Fruit fly (Drosophila melanogaster) whole organism, embryonic: ENCODE data around the gene CG44385.

ENCODE experiments used
- ATbp ChIP-seq: fragments of 200-800 bp; sonication (Bioruptor generic); optimal IDR thresholded peaks from 2 replicates; lab custom pipeline; 2017; ENCODE audit warnings: missing biosample characterization, mild to moderate bottlenecking, missing genetic modification characterization, missing genetic modification reagents
- Antp ChIP-seq: fragments of 200-800 bp; sonication (Bioruptor generic); optimal IDR thresholded peaks from 3 replicates; lab custom pipeline; 2016; ENCODE audit warnings: missing biosample characterization, missing genetic modification characterization
- B-H2 ChIP-seq: fragments of 200-800 bp; sonication (Bioruptor generic); optimal IDR thresholded peaks from 2 replicates; lab custom pipeline; 2018; ENCODE audit warnings: missing biosample characterization, mild to moderate bottlenecking, missing genetic modification characterization
- BEAF-32 ChIP-seq: fragments of 200-800 bp; sonication (Bioruptor generic); optimal IDR thresholded peaks from 3 replicates; lab custom pipeline; 2017; ENCODE audit warnings: missing biosample characterization, missing genetic modification characterization, mild to moderate bottlenecking, moderate library complexity, missing genetic modification reagents
- BtbVII ChIP-seq: fragments of 200-800 bp; sonication (Bioruptor generic); optimal IDR thresholded peaks from 3 replicates; lab custom pipeline; 2017; ENCODE audit warnings: missing biosample characterization, mild to moderate bottlenecking, missing genetic modification characterization
- CG10565 ChIP-seq: fragments of 200-800 bp; sonication (Bioruptor generic); optimal IDR thresholded peaks from 3 replicates; lab custom pipeline; 2016; ENCODE audit warnings: missing biosample characterization, mild to moderate bottlenecking, missing genetic modification characterization
- CG11456 ChIP-seq: fragments of 200-800 bp; sonication (Bioruptor generic); IDR thresholded peaks from 3 replicates; pipeline ENCODE4 v1.3.6; 2022; ENCODE audit warnings: missing biosample characterization, missing genetic modification characterization
- CG11723 ChIP-seq: fragments of 200-800 bp; sonication (Bioruptor generic); optimal IDR thresholded peaks from 2 replicates; lab custom pipeline; 2017; ENCODE audit warnings: missing biosample characterization, mild to moderate bottlenecking, missing genetic modification characterization
- CG12071 ChIP-seq: fragments of 200-800 bp; sonication (Bioruptor generic); optimal IDR thresholded peaks from 3 replicates; lab custom pipeline; 2018; ENCODE audit warnings: missing biosample characterization, mild to moderate bottlenecking, missing genetic modification characterization
- CG12104 ChIP-seq: fragments of 200-800 bp; sonication (Bioruptor generic); optimal IDR thresholded peaks from 3 replicates; lab custom pipeline; 2016; ENCODE audit warnings: missing biosample characterization, missing genetic modification characterization
- CG13123 ChIP-seq: fragments of 200-800 bp; sonication (Bioruptor generic); optimal IDR thresholded peaks from 2 replicates; lab custom pipeline; 2016; ENCODE audit warnings: missing biosample characterization, missing genetic modification characterization
- CG14441 ChIP-seq: fragments of 200-800 bp; sonication (Bioruptor generic); IDR thresholded peaks from 2 replicates; pipeline ENCODE4 v1.3.6; 2022; ENCODE audit warnings: missing biosample characterization, missing genetic modification characterization
- CG15601 ChIP-seq: fragments of 200-800 bp; sonication (Bioruptor generic); optimal IDR thresholded peaks from 3 replicates; lab custom pipeline; 2019; ENCODE audit warnings: missing biosample characterization, mild to moderate bottlenecking, missing genetic modification characterization, moderate library complexity
- CG1603 ChIP-seq: fragments of 200-800 bp; sonication (Bioruptor generic); optimal IDR thresholded peaks from 2 replicates; lab custom pipeline; 2019; ENCODE audit warnings: missing biosample characterization, mild to moderate bottlenecking, missing genetic modification characterization, moderate library complexity
- CG16815 ChIP-seq: fragments of 200-800 bp; sonication (Bioruptor generic); optimal IDR thresholded peaks from 3 replicates; lab custom pipeline; 2017; ENCODE audit warnings: missing biosample characterization, mild to moderate bottlenecking, missing genetic modification characterization
- CG17359 ChIP-seq: fragments of 200-800 bp; sonication (Bioruptor generic); optimal IDR thresholded peaks from 3 replicates; lab custom pipeline; 2018; ENCODE audit warnings: missing biosample characterization, mild to moderate bottlenecking, missing genetic modification characterization, moderate library complexity
- CG2889 ChIP-seq: fragments of 200-800 bp; sonication (Bioruptor generic); IDR thresholded peaks from 3 replicates; pipeline ENCODE4 v1.3.6; 2022; ENCODE audit warnings: missing biosample characterization, missing genetic modification characterization
- CG31365 ChIP-seq: fragments of 200-800 bp; sonication (Bioruptor generic); optimal IDR thresholded peaks from 2 replicates; lab custom pipeline; 2018; ENCODE audit warnings: missing biosample characterization, mild to moderate bottlenecking, missing genetic modification characterization
- CG32772 ChIP-seq: fragments of 200-800 bp; sonication (Bioruptor generic); IDR thresholded peaks from 2 replicates; pipeline ENCODE4 v1.3.6; 2022; ENCODE audit warnings: missing biosample characterization, missing genetic modification characterization
- CG7372 ChIP-seq: fragments of 200-800 bp; sonication (Bioruptor generic); IDR thresholded peaks from 2 replicates; pipeline ENCODE4 v1.3.6; 2022; ENCODE audit warnings: missing biosample characterization, missing genetic modification characterization
- CG8089 ChIP-seq: fragments of 200-800 bp; sonication (Bioruptor generic); optimal IDR thresholded peaks from 3 replicates; lab custom pipeline; 2016; ENCODE audit warnings: missing biosample characterization, missing genetic modification characterization
- CG8359 ChIP-seq: fragments of 200-800 bp; sonication (Bioruptor generic); optimal IDR thresholded peaks from 2 replicates; lab custom pipeline; 2017; ENCODE audit warnings: missing biosample characterization, mild to moderate bottlenecking, missing genetic modification characterization, borderline replicate concordance
- Elba2 ChIP-seq: fragments of 200-800 bp; sonication (Bioruptor generic); optimal IDR thresholded peaks from 3 replicates; lab custom pipeline; 2016; ENCODE audit warnings: missing biosample characterization, missing genetic modification characterization
- Ets65A ChIP-seq: fragments of 200-800 bp; sonication (Bioruptor generic); peaks from one replicate; lab custom pipeline; 2016; ENCODE audit warnings: missing biosample characterization, missing genetic modification characterization
- Fer3 ChIP-seq: fragments of 200-800 bp; sonication (Bioruptor generic); optimal IDR thresholded peaks from 2 replicates; lab custom pipeline; 2018; ENCODE audit warnings: missing biosample characterization, mild to moderate bottlenecking, missing genetic modification characterization, moderate library complexity
- HLH3B ChIP-seq: fragments of 200-800 bp; sonication (Bioruptor generic); IDR thresholded peaks from 2 replicates; pipeline ENCODE4 v1.3.6; 2022; ENCODE audit warnings: missing biosample characterization, missing genetic modification characterization
- Hand ChIP-seq: fragments of 200-800 bp; sonication (Bioruptor generic); optimal IDR thresholded peaks from 2 replicates; lab custom pipeline; 2017; ENCODE audit warnings: mild to moderate bottlenecking, missing biosample characterization, missing genetic modification reagents, missing genetic modification characterization
- Hr78 ChIP-seq, 2 experiments: fragments of 200-800 bp in 1 of 2; fragments of >200 bp in 1 of 2; sonication (Bioruptor generic) in 1 of 2; optimal IDR thresholded peaks; 2 replicates each; lab custom pipeline; 2017 to 2019; ENCODE audit warnings: missing biosample characterization in 2 of 2, missing genetic modification characterization in 2 of 2, mild to moderate bottlenecking in 1 of 2, moderate library complexity in 1 of 2
- Mrtf ChIP-seq: fragments of 200-800 bp; sonication (Bioruptor generic); IDR thresholded peaks from 3 replicates; pipeline ENCODE4 v1.3.6; 2022; ENCODE audit warnings: missing biosample characterization, missing genetic modification characterization
- Tbp ChIP-seq: fragments of >200 bp; optimal IDR thresholded peaks from 2 replicates; lab custom pipeline; 2018; ENCODE audit warnings: missing biosample characterization, missing genetic modification characterization
- Trl ChIP-seq, 3 experiments: fragments of >200 bp in 2 of 3; fragments of 200-800 bp in 1 of 3; sonication (Bioruptor generic) in 1 of 3; optimal IDR thresholded peaks; 2 replicates in 1 of 3; 3 replicates in 2 of 3; lab custom pipeline; 2016 to 2017; ENCODE audit warnings: missing biosample characterization in 1 of 3, missing genetic modification characterization in 1 of 3
- al ChIP-seq: fragments of 200-800 bp; sonication (Bioruptor generic); IDR thresholded peaks from 2 replicates; pipeline ENCODE4 v1.3.6; 2022; ENCODE audit warnings: missing biosample characterization, missing genetic modification characterization
- ase ChIP-seq: fragments of 200-800 bp; sonication (Bioruptor generic); IDR thresholded peaks from 3 replicates; pipeline ENCODE4 v1.3.6; 2022; ENCODE audit warnings: missing biosample characterization, missing genetic modification characterization
- cg ChIP-seq: fragments of 200-800 bp; sonication (Bioruptor generic); optimal IDR thresholded peaks from 3 replicates; lab custom pipeline; 2019; ENCODE audit warnings: missing biosample characterization, mild to moderate bottlenecking, missing genetic modification characterization, moderate library complexity
- chif ChIP-seq, 2 experiments: fragments of 200-800 bp; sonication (Bioruptor generic); optimal IDR thresholded peaks; 3 replicates each; lab custom pipeline; 2016; ENCODE audit warnings: missing biosample characterization in 2 of 2, missing genetic modification characterization in 2 of 2
- dan ChIP-seq: fragments of 200-800 bp; sonication (Bioruptor generic); IDR thresholded peaks from 2 replicates; pipeline ENCODE4 v1.3.6; 2022; ENCODE audit warnings: missing biosample characterization, missing genetic modification characterization
- fru ChIP-seq: fragments of >200 bp; optimal IDR thresholded peaks from 2 replicates; lab custom pipeline; 2017
- gt ChIP-seq: fragments of 200-800 bp; sonication (Bioruptor generic); IDR thresholded peaks from 2 replicates; pipeline ENCODE4 v1.3.6; 2022; ENCODE audit warnings: missing biosample characterization, missing genetic modification characterization
- her ChIP-seq: fragments of 200-800 bp; sonication (Bioruptor generic); optimal IDR thresholded peaks from 2 replicates; lab custom pipeline; 2016; ENCODE audit warnings: missing biosample characterization, missing genetic modification characterization
- hth ChIP-seq: fragments of >200 bp; optimal IDR thresholded peaks from 2 replicates; lab custom pipeline; 2017; ENCODE audit warnings: inconsistent platforms
- kay ChIP-seq: fragments of 200-800 bp; sonication (Bioruptor generic); optimal IDR thresholded peaks from 2 replicates; lab custom pipeline; 2016; ENCODE audit warnings: missing biosample characterization, missing genetic modification characterization
- klu ChIP-seq: fragments of 200-800 bp; sonication (Bioruptor generic); IDR thresholded peaks from 2 replicates; pipeline ENCODE4 v1.3.6; 2022; ENCODE audit warnings: missing biosample characterization, missing genetic modification characterization
- lmd ChIP-seq: fragments of 200-800 bp; sonication (Bioruptor generic); IDR thresholded peaks from 2 replicates; pipeline ENCODE4 v1.3.6; 2022; ENCODE audit warnings: missing biosample characterization, missing genetic modification characterization
- nau ChIP-seq: fragments of 200-800 bp; sonication (Bioruptor generic); optimal IDR thresholded peaks from 3 replicates; lab custom pipeline; 2017; ENCODE audit warnings: missing biosample characterization, mild to moderate bottlenecking, missing genetic modification characterization, missing genetic modification reagents
- phol ChIP-seq: fragments of 200-800 bp; sonication (Bioruptor generic); optimal IDR thresholded peaks from 3 replicates; lab custom pipeline; 2018; ENCODE audit warnings: missing biosample characterization, mild to moderate bottlenecking, missing genetic modification characterization, moderate library complexity
- scrt ChIP-seq: fragments of 200-800 bp; sonication (Bioruptor generic); optimal IDR thresholded peaks from 2 replicates; lab custom pipeline; 2018; ENCODE audit warnings: missing biosample characterization, mild to moderate bottlenecking, missing genetic modification characterization, moderate library complexity
- sens-2 ChIP-seq: fragments of 200-800 bp; sonication (Bioruptor generic); IDR thresholded peaks from 2 replicates; pipeline ENCODE4 v1.3.6; 2022; ENCODE audit warnings: missing biosample characterization, missing genetic modification characterization
- shn ChIP-seq: fragments of 200-800 bp; sonication (Bioruptor generic); optimal IDR thresholded peaks from 3 replicates; lab custom pipeline; 2016; ENCODE audit warnings: missing biosample characterization, missing genetic modification characterization
- sisA ChIP-seq: fragments of 200-800 bp; sonication (Bioruptor generic); IDR thresholded peaks from 2 replicates; pipeline ENCODE4 v1.3.6; 2022; ENCODE audit warnings: missing biosample characterization, missing genetic modification characterization
- slbo ChIP-seq: fragments of 200-800 bp; sonication (Bioruptor generic); IDR thresholded peaks from 2 replicates; pipeline ENCODE4 v1.3.6; 2022; ENCODE audit warnings: missing biosample characterization, missing genetic modification characterization
- usp ChIP-seq: fragments of >200 bp; optimal IDR thresholded peaks from 2 replicates; lab custom pipeline; 2017; ENCODE audit warnings: missing biosample characterization, missing genetic modification characterization

Gene CG44385

DNA sequence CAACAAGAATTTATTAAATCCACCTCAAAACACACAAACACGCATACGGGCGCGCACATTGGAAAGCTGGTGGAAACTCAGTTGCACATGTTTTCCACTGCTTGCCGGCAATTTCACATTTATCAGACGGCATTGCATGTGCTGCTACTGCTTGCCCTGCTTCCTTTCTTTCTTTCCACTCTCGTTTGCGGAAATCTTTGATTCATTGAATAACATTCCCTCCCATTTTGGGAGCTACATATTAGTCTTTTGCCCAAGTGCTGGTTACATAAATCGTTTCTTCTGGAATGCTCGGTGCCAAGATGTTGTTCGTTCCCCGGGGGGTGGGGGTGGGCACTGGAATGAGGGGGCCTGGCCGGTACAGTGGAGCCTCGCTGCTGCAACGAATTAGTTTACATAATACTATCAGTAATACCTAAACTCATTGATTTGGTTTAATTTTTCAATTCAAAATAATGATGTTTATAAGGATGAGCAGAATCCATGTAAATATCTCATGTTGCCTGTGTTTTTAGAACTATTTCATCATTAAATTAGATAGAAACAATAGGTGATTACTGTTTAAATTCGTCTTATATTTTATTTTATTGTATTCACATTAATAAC is 23.3 kb downstream of the CG44385 start (continued):
- TF ChIP-seq CG14441 (GFP tag; lab: Robert Waterston, UW) = peak; percentile 14; the same call in 1 of the 2 replicates
- no peak for TF ChIP-seq gt (GFP tag; lab: Robert Waterston, UW)
- no peak for TF ChIP-seq usp (GFP tag; lab: Kevin White, UChicago)
- TF ChIP-seq CG10565 (GFP tag; lab: Kevin White, UChicago) = no peak
- TF ChIP-seq Fer3 (tag; lab: Kevin White, UChicago) = no peak
- TF ChIP-seq nau (GFP tag; lab: Kevin White, UChicago) = no peak
- TF ChIP-seq BEAF-32 = no peak
- TF ChIP-seq Trl (optimal IDR thresholded peaks at IDR 0.05; lab: Kevin White, UChicago) = no peak
- TF ChIP-seq Trl (GFP tag; optimal IDR thresholded peaks at IDR 0.05; lab: Kevin White, UChicago) = no peak
- no peak for TF ChIP-seq dan (GFP tag; lab: Robert Waterston, UW)
- no peak for TF ChIP-seq CG32772 (GFP tag; lab: Robert Waterston, UW)
- no peak for TF ChIP-seq kay (GFP tag; lab: Kevin White, UChicago)
- no peak for TF ChIP-seq CG16815 (GFP tag; lab: Kevin White, UChicago)
- TF ChIP-seq Elba2 (GFP tag; lab: Kevin White, UChicago) = no peak
- peak; percentile 54 for TF ChIP-seq cg (GFP tag; lab: Kevin White, UChicago)
- no peak for TF ChIP-seq al (GFP tag; lab: Robert Waterston, UW)
- no peak for TF ChIP-seq fru
- TF ChIP-seq lmd (GFP tag; lab: Robert Waterston, UW) = no peak
- no peak for TF ChIP-seq Hand (GFP tag; lab: Kevin White, UChicago)
- peak; percentile 98 for TF ChIP-seq CG31365
- TF ChIP-seq Tbp (GFP tag; lab: Kevin White, UChicago) = no peak
- TF ChIP-seq CG8089 (GFP tag; lab: Kevin White, UChicago) = no peak
- TF ChIP-seq ase (GFP tag; lab: Robert Waterston, UW) = no peak
- TF ChIP-seq klu = no peak
- TF ChIP-seq CG12071 (GFP tag; lab: Kevin White, UChicago) = no peak
- no peak for TF ChIP-seq CG15601
- TF ChIP-seq sisA (GFP tag; lab: Robert Waterston, UW) = 0 out of 2 replicates have a peak, but pooled peaks have one; percentile 20
- TF ChIP-seq BtbVII = no peak
- no peak for TF ChIP-seq Mrtf (GFP tag; lab: Robert Waterston, UW)
- TF ChIP-seq CG1603 (tag; lab: Kevin White, UChicago) = no peak
- TF ChIP-seq chif (GFP tag; optimal IDR thresholded peaks at IDR 0.05; lab: Kevin White, UChicago) = no peak
- no peak for TF ChIP-seq hth
- peak; percentile 12 for TF ChIP-seq phol (tag; lab: Kevin White, UChicago)
- no peak for TF ChIP-seq Antp (GFP tag; lab: Kevin White, UChicago)
- no peak for TF ChIP-seq CG8359 (GFP tag; lab: Kevin White, UChicago)
- no peak for TF ChIP-seq CG2889 (GFP tag; lab: Robert Waterston, UW)
- TF ChIP-seq CG13123 = no peak
- TF ChIP-seq Ets65A (GFP tag; lab: Kevin White, UChicago) = no peak
- no peak for TF ChIP-seq CG7372 (GFP tag; lab: Robert Waterston, UW)
- TF ChIP-seq scrt (GFP tag; lab: Kevin White, UChicago) = no peak
- TF ChIP-seq shn (GFP tag; lab: Kevin White, UChicago) = no peak
- TF ChIP-seq CG17359 (tag; lab: Kevin White, UChicago) = peak; percentile 15
- TF ChIP-seq sens-2 (GFP tag; lab: Robert Waterston, UW) = no peak
- TF ChIP-seq HLH3B (GFP tag; lab: Robert Waterston, UW) = peak; percentile 45
- no peak for TF ChIP-seq her (GFP tag; lab: Kevin White, UChicago)
- no peak for TF ChIP-seq B-H2 (GFP tag; lab: Kevin White, UChicago)
- TF ChIP-seq CG11723 = no peak
- no peak for TF ChIP-seq ATbp (GFP tag; lab: Kevin White, UChicago)
- no peak for TF ChIP-seq CG12104
- 0 out of 3 replicates have a peak, but pooled peaks have one; percentile 23 for TF ChIP-seq CG11456 (GFP tag; lab: Robert Waterston, UW)
- 0 out of 2 replicates have a peak, but pooled peaks have one; percentile 7 for TF ChIP-seq slbo (GFP tag; lab: Robert Waterston, UW)
- TF ChIP-seq Hr78 (GFP tag; optimal IDR thresholded peaks at IDR 0.05; lab: Kevin White, UChicago) = no peak
